Fruit fly (Drosophila melanogaster): ENCODE measurements around the gene Tob.

Gene Tob

dm6 chrX:16072193-16072592 lies 19.1 kb downstream of the Tob start:
- peak; percentile 47 for TF ChIP-seq pdm3 (GFP tag; optimal IDR thresholded peaks at IDR 0.05)
- TF ChIP-seq Hr39 (GFP tag; optimal IDR thresholded peaks at IDR 0.05), result peak; percentile 18
- peak; percentile 32 for TF ChIP-seq OdsH (GFP tag; optimal IDR thresholded peaks at IDR 0.05)
- TF ChIP-seq CG6163 (GFP tag; IDR thresholded peaks at IDR 0.05), result no peak
- no peak for TF ChIP-seq CG6854 (GFP tag; optimal IDR thresholded peaks at IDR 0.05)
- no peak for TF ChIP-seq dac (GFP tag; optimal IDR thresholded peaks at IDR 0.05)
- TF ChIP-seq CG31627 (GFP tag; optimal IDR thresholded peaks at IDR 0.05), result peak; percentile 6
- 0 out of 2 replicates have a peak, but pooled peaks have one; percentile 26 for TF ChIP-seq CG15336 (GFP tag; IDR thresholded peaks at IDR 0.05)
- peak; percentile 9 for TF ChIP-seq esn (GFP tag; optimal IDR thresholded peaks at IDR 0.05)
- peak; percentile 21 for TF ChIP-seq topi (GFP tag; optimal IDR thresholded peaks at IDR 0.05)
- no peak for TF ChIP-seq Smox (GFP tag; optimal IDR thresholded peaks at IDR 0.05)
- no peak for TF ChIP-seq CG11762 (GFP tag; optimal IDR thresholded peaks at IDR 0.05; ENCODE audit: insufficient read depth)
- TF ChIP-seq acj6 (GFP tag; optimal IDR thresholded peaks at IDR 0.05), result peak; percentile 25
- no peak for TF ChIP-seq CG8632 (GFP tag; optimal IDR thresholded peaks at IDR 0.05)
- peak; percentile 72 for TF ChIP-seq Eip78C (GFP tag)
- TF ChIP-seq net (GFP tag; optimal IDR thresholded peaks at IDR 0.05), result no peak
- TF ChIP-seq Ets96B (tag; optimal IDR thresholded peaks at IDR 0.05), result peak; percentile 3
- TF ChIP-seq Sox102F (GFP tag; optimal IDR thresholded peaks at IDR 0.05), result peak; percentile 22
- no peak for TF ChIP-seq achi (GFP tag; optimal IDR thresholded peaks at IDR 0.05)
- TF ChIP-seq CG34406 (GFP tag; optimal IDR thresholded peaks at IDR 0.05), result no peak
- no peak for TF ChIP-seq eg (GFP tag; IDR thresholded peaks at IDR 0.05)

- TF ChIP-seq topi (GFP tag; optimal IDR thresholded peaks at IDR 0.05) (no peak), Eip78C (GFP tag) (peak; percentile 27)
Measured at dm6 chrX:16063414-16063938, 27.8 kb downstream of the Tob start, which contains the start of gene dpr18. dpr18 (plus strand) TSS chrX:16063738.

dm6 chrX:16062720-16063413 lies 28.4 kb downstream of the Tob start, which contains the start of gene CG12395:
CG12395 (minus strand) TSS chrX:16062898.
- TF ChIP-seq Eip78C (GFP tag) (peak; percentile 42), CG9139 (GFP tag; optimal IDR thresholded peaks at IDR 0.05) (no peak)

Data from whole organism, prepupa.